Worm (Caenorhabditis elegans) whole organism, L4/young adult: Measurements from ENCODE around the gene slc-17.9.

Experiments
- dao-5 ChIP-seq: sonication (generic microtip); optimal IDR thresholded peaks from 2 replicates; lab custom pipeline; 2016; ENCODE audit warnings: missing genotype, missing genetic modification characterization, moderate library complexity, missing compliant biosample characterization
- him-1 ChIP-seq: sonication (generic microtip); optimal IDR thresholded peaks from 2 replicates; lab custom pipeline; 2016; ENCODE audit warnings: missing genotype, missing genetic modification reagents, missing genetic modification characterization, missing compliant biosample characterization

DNA sequence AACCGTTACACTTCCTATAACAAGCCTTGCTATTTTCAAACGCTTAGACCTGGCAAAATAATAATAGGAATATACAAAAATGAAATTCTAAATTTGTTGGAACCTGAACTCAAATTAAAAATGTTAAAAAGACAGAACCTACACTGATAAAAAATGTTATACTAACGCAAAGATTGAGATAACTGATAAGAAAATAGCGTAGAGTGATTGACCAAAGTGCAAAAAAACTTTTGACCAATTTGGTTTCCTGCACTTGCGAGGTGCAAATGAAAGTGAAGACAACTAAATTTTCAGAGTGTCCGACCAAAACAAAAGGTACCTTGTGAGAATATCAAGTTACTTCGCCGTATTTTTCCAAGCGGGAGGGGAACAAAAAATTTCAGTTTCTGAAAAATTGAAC, 30.9 kb upstream of the slc-17.9 start:
- TF ChIP-seq him-1 (tag; lab: Kevin White, UChicago) (no peak), dao-5 (tag; lab: Kevin White, UChicago) (no peak)
